Worm (Caenorhabditis elegans): Measurements from ENCODE around the gene sym-2.

DNA sequence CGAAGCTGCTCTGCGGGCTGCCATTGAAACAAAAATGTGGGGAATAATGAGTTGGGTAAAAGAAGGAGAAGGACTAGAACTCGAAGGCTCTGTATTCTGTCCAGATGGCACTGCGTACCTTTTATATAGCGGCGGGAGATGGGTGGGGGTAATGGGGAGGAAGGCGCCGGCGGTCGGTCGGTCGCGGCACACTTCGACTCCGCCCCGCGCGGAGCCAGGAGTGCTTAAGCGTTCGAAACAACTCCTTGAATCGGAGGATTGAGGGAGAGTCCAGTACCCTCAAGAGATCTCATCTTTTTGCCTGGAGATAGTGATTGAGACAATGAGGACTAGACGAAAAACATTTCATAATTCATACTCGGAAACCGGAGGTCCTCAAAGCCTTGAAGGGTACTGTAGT, 38.9 kb upstream of the sym-2 start, which contains the start of gene abu-14:
- no peak for TF ChIP-seq mxl-2 (GFP tag; conservative IDR thresholded peaks at IDR 0.05)
- TF ChIP-seq hlh-30 (tag; optimal IDR thresholded peaks at IDR 0.05; ENCODE audit: insufficient read depth): no peak
- no peak for TF ChIP-seq F49E8.2 (tag; optimal IDR thresholded peaks at IDR 0.05; ENCODE audit: borderline replicate concordance)
- TF ChIP-seq zfp-2 (tag; optimal IDR thresholded peaks at IDR 0.05): no peak
- no peak for TF ChIP-seq pha-4 (GFP tag; IDR thresholded peaks at IDR 0.05)
- TF ChIP-seq pha-4 (tag; optimal IDR thresholded peaks at IDR 0.05): no peak
- TF ChIP-seq mdl-1 (tag; optimal IDR thresholded peaks at IDR 0.05): no peak
- TF ChIP-seq unc-39 (tag; optimal IDR thresholded peaks at IDR 0.05): no peak
- TF ChIP-seq unc-62 (GFP tag; optimal IDR thresholded peaks at IDR 0.05 in 1 of 2): no peak
- no peak for TF ChIP-seq unc-62 (tag; optimal IDR thresholded peaks at IDR 0.05)
- no peak for TF ChIP-seq nhr-10 (tag; optimal IDR thresholded peaks at IDR 0.05)
- TF ChIP-seq pqm-1 (tag; optimal IDR thresholded peaks at IDR 0.05): no peak
